Worm (Caenorhabditis elegans): ENCODE measurements around the gene R09F10.3.
A peak's percentile ranks its signal among the peaks of the same experiment; 100 is the strongest.

R09F10.3 gene

DNA sequence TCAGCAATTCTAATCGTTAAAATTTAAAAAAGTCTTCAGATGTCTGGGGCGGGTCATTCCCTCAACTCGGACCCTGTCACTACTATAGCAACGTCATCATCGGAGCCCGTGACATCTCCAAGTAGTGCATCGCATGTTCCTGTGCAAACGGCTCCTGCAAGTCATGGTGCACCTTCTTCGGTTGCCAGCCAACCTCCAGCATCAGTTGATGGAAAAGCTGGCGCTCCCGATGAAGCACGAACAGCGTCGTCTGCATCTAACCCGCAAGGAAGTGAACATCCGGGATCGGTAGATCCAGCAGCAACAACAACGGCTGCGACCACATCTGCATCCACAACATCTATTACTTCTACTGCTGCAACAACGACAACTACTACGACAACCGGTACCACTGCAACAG lies at the start of gene R09F10.3:
TSS of gene R09F10.3 (plus strand) at position 40 of the 400 bp plus-strand sequence.
- TF ChIP-seq elt-3 (tag; optimal IDR thresholded peaks at IDR 0.05) (no peak), ham-2 (GFP tag; optimal IDR thresholded peaks at IDR 0.05) (no peak), blmp-1 (tag; optimal IDR thresholded peaks at IDR 0.05) (no peak), lin-13 (tag; optimal IDR thresholded peaks at IDR 0.05) (no peak), pha-4 (tag; optimal IDR thresholded peaks at IDR 0.05) (no peak), unc-62 (GFP tag; optimal IDR thresholded peaks at IDR 0.05) (no peak), hlh-1 (tag; optimal IDR thresholded peaks at IDR 0.05) (no peak), snpc-4 (tag; optimal IDR thresholded peaks at IDR 0.05) (no peak), elt-1 (tag; optimal IDR thresholded peaks at IDR 0.05; ENCODE audit: borderline replicate concordance, insufficient read depth) (no peak), flh-1 (GFP tag; optimal IDR thresholded peaks at IDR 0.05) (no peak), unc-120 (tag; optimal IDR thresholded peaks at IDR 0.05; ENCODE audit: poor library complexity, severe bottlenecking) (no peak), lsy-2 (tag; optimal IDR thresholded peaks at IDR 0.05) (no peak), drap-1 (GFP tag; optimal IDR thresholded peaks at IDR 0.05) (no peak), mab-5 (tag; optimal IDR thresholded peaks at IDR 0.05) (no peak), nhr-76 (tag; optimal IDR thresholded peaks at IDR 0.05) (no peak), nhr-12 (tag; optimal IDR thresholded peaks at IDR 0.05) (no peak), nhr-2 (tag; optimal IDR thresholded peaks at IDR 0.05) (no peak), cnd-1 (tag; optimal IDR thresholded peaks at IDR 0.05) (no peak)

DNA sequence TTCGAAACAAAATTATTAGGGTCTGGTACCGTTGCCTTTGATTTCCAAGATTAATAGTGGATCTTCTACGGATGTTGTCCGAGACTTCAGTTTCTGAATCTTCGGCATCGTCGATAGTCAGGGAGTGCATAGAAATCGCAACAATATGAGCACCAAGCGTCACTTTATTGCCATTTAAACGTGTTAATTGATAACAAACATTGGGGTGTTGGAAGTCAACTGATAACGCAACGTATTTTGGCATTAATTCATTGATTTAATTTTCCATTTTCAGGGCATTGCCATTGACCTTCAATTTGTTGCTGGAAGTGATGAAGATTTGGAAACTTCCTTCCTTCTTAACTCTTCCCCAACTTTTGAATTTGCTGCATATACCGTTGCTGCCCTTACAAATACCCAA lies 48.3 kb upstream of the R09F10.3 start, which contains the start of gene kqt-2:
TSS of gene kqt-2 (minus strand) at position 244 of the 400 bp plus-strand sequence.
- TF ChIP-seq nhr-76 (tag; optimal IDR thresholded peaks at IDR 0.05), result no peak
- no peak for TF ChIP-seq zip-8 (tag; optimal IDR thresholded peaks at IDR 0.05)
- TF ChIP-seq ces-1 (GFP tag; optimal IDR thresholded peaks at IDR 0.05), result no peak
- no peak for TF ChIP-seq drap-1 (GFP tag; optimal IDR thresholded peaks at IDR 0.05)
- no peak for TF ChIP-seq elt-3 (tag; optimal IDR thresholded peaks at IDR 0.05)
- no peak for TF ChIP-seq pha-4 (tag; optimal IDR thresholded peaks at IDR 0.05)
- no peak for TF ChIP-seq mab-5 (tag; optimal IDR thresholded peaks at IDR 0.05)

DNA sequence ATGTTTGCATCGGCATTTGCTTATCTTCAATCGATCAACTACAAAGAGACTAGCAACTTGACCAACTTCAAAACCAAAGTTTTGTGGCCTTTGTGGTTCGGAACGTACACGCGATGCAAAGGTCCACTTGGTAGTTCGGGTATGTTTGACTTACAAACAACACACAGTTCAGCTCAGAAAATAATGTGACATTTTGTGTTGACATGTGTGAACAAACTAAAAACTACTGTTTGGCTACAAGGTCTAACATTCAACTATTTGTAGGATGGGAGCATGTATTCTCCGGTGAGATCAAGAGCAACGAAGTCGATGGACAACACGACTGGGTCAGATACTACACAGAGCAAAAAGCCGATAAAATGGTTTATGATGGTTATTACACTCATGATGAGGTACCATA lies 47.3 kb upstream of the R09F10.3 start:
- no peak for TF ChIP-seq nhr-12 (tag; optimal IDR thresholded peaks at IDR 0.05)
- no peak for TF ChIP-seq flh-1 (GFP tag; optimal IDR thresholded peaks at IDR 0.05)
- TF ChIP-seq lin-32 (GFP tag; optimal IDR thresholded peaks at IDR 0.05), result no peak
- TF ChIP-seq nhr-28 (tag; optimal IDR thresholded peaks at IDR 0.05), result no peak
- TF ChIP-seq bed-3 (GFP tag; optimal IDR thresholded peaks at IDR 0.05), result no peak
- TF ChIP-seq mab-5 (tag; optimal IDR thresholded peaks at IDR 0.05), result no peak

DNA sequence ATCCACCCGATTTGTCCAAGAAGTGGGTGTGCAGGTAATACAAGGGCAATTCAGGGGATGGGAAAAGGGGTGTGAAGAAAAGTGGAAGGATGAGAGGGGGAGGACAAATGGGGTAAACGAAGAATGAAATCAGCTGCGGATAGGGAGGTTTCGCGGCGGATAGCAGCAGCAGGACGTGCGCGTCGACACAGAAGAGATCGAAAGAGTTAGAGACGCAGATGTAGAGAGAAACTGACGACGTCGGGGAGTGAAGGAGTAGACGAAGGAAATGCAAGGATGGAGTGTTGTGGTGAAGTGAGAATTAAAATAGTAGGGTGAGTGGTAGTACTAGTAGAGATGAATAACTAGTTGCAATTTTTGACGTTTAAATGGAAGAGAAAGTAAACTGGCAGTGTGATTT lies 42.1 kb upstream of the R09F10.3 start, which contains the start of gene M60.6:
TSS of gene M60.6 (minus strand) at position 166 of the 400 bp plus-strand sequence.
- TF ChIP-seq ces-1 (GFP tag; optimal IDR thresholded peaks at IDR 0.05), result peak; percentile 57
- TF ChIP-seq nhr-2 (tag; optimal IDR thresholded peaks at IDR 0.05), result no peak
- no peak for TF ChIP-seq blmp-1 (tag; optimal IDR thresholded peaks at IDR 0.05)
- no peak for TF ChIP-seq lsy-2 (tag; optimal IDR thresholded peaks at IDR 0.05)
- TF ChIP-seq nhr-12 (tag; optimal IDR thresholded peaks at IDR 0.05), result no peak
- TF ChIP-seq ham-2 (GFP tag; optimal IDR thresholded peaks at IDR 0.05), result peak; percentile 49

DNA sequence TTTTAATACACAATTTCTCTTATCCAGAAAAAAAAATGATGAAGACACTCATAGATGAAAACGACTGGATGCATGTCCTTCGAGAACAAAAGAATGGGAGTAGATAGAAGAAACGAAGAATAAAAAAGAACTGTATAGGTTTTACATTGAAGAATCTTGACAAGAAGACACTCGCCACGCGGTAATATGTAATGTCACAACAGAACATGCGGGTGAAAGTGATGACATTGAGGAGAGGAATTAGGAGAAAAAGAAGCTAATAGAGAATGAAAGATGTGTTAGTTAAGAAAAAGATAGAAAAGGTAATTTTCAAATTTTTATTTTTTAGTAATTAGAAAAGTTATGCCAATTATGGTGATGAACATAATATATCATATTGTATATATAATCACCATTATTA lies 39.0 kb upstream of the R09F10.3 start:
- TF ChIP-seq ces-1 (GFP tag; optimal IDR thresholded peaks at IDR 0.05) (no peak), nhr-12 (tag; optimal IDR thresholded peaks at IDR 0.05) (no peak), blmp-1 (tag; optimal IDR thresholded peaks at IDR 0.05) (peak; percentile 42), zip-8 (tag; optimal IDR thresholded peaks at IDR 0.05) (no peak), nhr-28 (tag; optimal IDR thresholded peaks at IDR 0.05) (no peak)

DNA sequence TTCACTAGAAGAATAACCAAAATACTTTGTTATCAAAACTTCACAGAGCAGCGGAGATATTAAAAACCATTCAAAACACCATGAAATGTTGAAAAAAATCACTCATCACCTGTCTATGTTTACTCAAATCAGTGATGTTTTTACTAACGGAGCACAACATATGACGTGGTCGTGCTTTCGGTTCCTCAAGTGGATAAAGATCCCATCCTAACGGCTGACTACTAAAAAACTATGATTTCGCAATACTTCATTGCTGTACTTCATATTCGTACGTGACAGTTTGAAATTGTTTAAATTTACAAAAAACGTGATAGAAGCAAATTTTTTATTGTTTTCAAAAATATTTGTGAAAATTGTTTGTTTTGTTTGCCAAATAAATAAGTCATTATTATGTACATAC lies 36.7 kb upstream of the R09F10.3 start:
- TF ChIP-seq blmp-1 (tag; optimal IDR thresholded peaks at IDR 0.05) (no peak), mab-5 (tag; optimal IDR thresholded peaks at IDR 0.05) (no peak), hlh-1 (tag; optimal IDR thresholded peaks at IDR 0.05) (no peak), M03D4.4 (tag; optimal IDR thresholded peaks at IDR 0.05) (no peak), zip-8 (tag; optimal IDR thresholded peaks at IDR 0.05) (no peak), nhr-76 (tag; optimal IDR thresholded peaks at IDR 0.05) (no peak), ceh-83 (GFP tag; optimal IDR thresholded peaks at IDR 0.05) (no peak), ham-2 (GFP tag; optimal IDR thresholded peaks at IDR 0.05) (no peak), cnd-1 (tag; optimal IDR thresholded peaks at IDR 0.05) (no peak), tbx-8 (GFP tag; optimal IDR thresholded peaks at IDR 0.05) (no peak), ces-1 (GFP tag; optimal IDR thresholded peaks at IDR 0.05) (no peak), ceh-39 (tag; optimal IDR thresholded peaks at IDR 0.05) (no peak), unc-39 (tag; optimal IDR thresholded peaks at IDR 0.05) (no peak), mls-2 (tag; optimal IDR thresholded peaks at IDR 0.05) (no peak), nhr-28 (tag; optimal IDR thresholded peaks at IDR 0.05) (no peak), ztf-11 (tag; optimal IDR thresholded peaks at IDR 0.05) (no peak), elt-1 (tag; optimal IDR thresholded peaks at IDR 0.05; ENCODE audit: borderline replicate concordance, insufficient read depth) (no peak)
